Fruit fly (Drosophila melanogaster) whole organism, pupa: ENCODE measurements around the gene nAChRbeta1.
A peak's percentile ranks its signal among the peaks of the same experiment; 100 is the strongest.

Experiments
- CG10348 ChIP-seq: fragments of 200-800 bp; sonication (Bioruptor generic); IDR thresholded peaks from 2 replicates; pipeline ENCODE4 v1.3.6; 2022; ENCODE audit warnings: missing biosample characterization, missing genetic modification characterization
- CG12605 ChIP-seq: fragments of 200-800 bp; sonication (Bioruptor generic); IDR thresholded peaks from 2 replicates; pipeline ENCODE4 v1.3.6; 2022; ENCODE audit warnings: missing biosample characterization, missing genetic modification characterization
- CG13204 ChIP-seq: fragments of 200-800 bp; sonication (Bioruptor generic); optimal IDR thresholded peaks from 2 replicates; lab custom pipeline; 2018; ENCODE audit warnings: missing biosample characterization, mild to moderate bottlenecking, missing genetic modification characterization, moderate library complexity
- CG14655 ChIP-seq: fragments of 200-800 bp; sonication (Bioruptor generic); optimal IDR thresholded peaks from 3 replicates; lab custom pipeline; 2017; ENCODE audit warnings: mild to moderate bottlenecking, missing biosample characterization, missing genetic modification reagents, missing genetic modification characterization
- CG15710 ChIP-seq: fragments of 200-800 bp; sonication (Bioruptor generic); optimal IDR thresholded peaks from 2 replicates; lab custom pipeline; 2018; ENCODE audit warnings: missing biosample characterization, mild to moderate bottlenecking, missing genetic modification characterization, moderate library complexity
- CG17806 ChIP-seq: fragments of 200-800 bp; sonication (Bioruptor generic); optimal IDR thresholded peaks from 2 replicates; lab custom pipeline; 2018; ENCODE audit warnings: missing biosample characterization, mild to moderate bottlenecking, missing genetic modification characterization, moderate library complexity
- CG32121 ChIP-seq: fragments of 200-800 bp; sonication (Bioruptor generic); IDR thresholded peaks from 2 replicates; pipeline ENCODE4 v1.3.6; 2022; ENCODE audit warnings: missing biosample characterization, missing genetic modification characterization
- CG34367 ChIP-seq: fragments of 200-800 bp; sonication (Bioruptor generic); optimal IDR thresholded peaks from 2 replicates; lab custom pipeline; 2018; ENCODE audit warnings: missing biosample characterization, mild to moderate bottlenecking, missing genetic modification characterization
- CG4496 ChIP-seq: fragments of 200-800 bp; sonication (Bioruptor generic); IDR thresholded peaks from 3 replicates; pipeline ENCODE4 v1.3.6; 2022; ENCODE audit warnings: missing biosample characterization, missing genetic modification characterization
- CG8159 ChIP-seq: fragments of 200-800 bp; sonication (Bioruptor generic); optimal IDR thresholded peaks from 3 replicates; lab custom pipeline; 2018; ENCODE audit warnings: missing biosample characterization, mild to moderate bottlenecking, missing genetic modification characterization, moderate library complexity
- CG8301 ChIP-seq: fragments of 200-800 bp; sonication (Bioruptor generic); optimal IDR thresholded peaks from 2 replicates; lab custom pipeline; 2018; ENCODE audit warnings: missing biosample characterization, mild to moderate bottlenecking, missing genetic modification characterization
- CG9948 ChIP-seq: fragments of 200-800 bp; sonication (Bioruptor generic); optimal IDR thresholded peaks from 2 replicates; lab custom pipeline; 2018; ENCODE audit warnings: missing biosample characterization, mild to moderate bottlenecking, missing genetic modification characterization, moderate library complexity
- D1 ChIP-seq: fragments of 200-800 bp; sonication (Bioruptor generic); optimal IDR thresholded peaks from 2 replicates; lab custom pipeline; 2018; ENCODE audit warnings: missing biosample characterization, mild to moderate bottlenecking, missing genetic modification characterization, moderate library complexity
- EcR ChIP-seq: fragments of 200-800 bp; sonication (Bioruptor generic); optimal IDR thresholded peaks from 3 replicates; lab custom pipeline; 2019; ENCODE audit warnings: missing biosample characterization, missing genetic modification characterization, mild to moderate bottlenecking, moderate library complexity, missing genetic modification reagents
- Ets98B ChIP-seq: fragments of 200-800 bp; sonication (Bioruptor generic); IDR thresholded peaks from 2 replicates; pipeline ENCODE4 v1.3.6; 2022; ENCODE audit warnings: missing biosample characterization, missing genetic modification characterization
- Pif1A ChIP-seq: fragments of 200-800 bp; sonication (Bioruptor generic); optimal IDR thresholded peaks from 3 replicates; lab custom pipeline; 2016; ENCODE audit warnings: missing biosample characterization, missing genetic modification characterization
- Pif1B ChIP-seq: fragments of 200-800 bp; sonication (Bioruptor generic); optimal IDR thresholded peaks from 3 replicates; lab custom pipeline; 2016; ENCODE audit warnings: missing biosample characterization, missing genetic modification characterization
- Snoo ChIP-seq: fragments of 200-800 bp; sonication (Bioruptor generic); optimal IDR thresholded peaks from 3 replicates; lab custom pipeline; 2017; ENCODE audit warnings: missing biosample characterization, mild to moderate bottlenecking, missing genetic modification characterization, inconsistent platforms
- fd96Ca ChIP-seq: fragments of 200-800 bp; sonication (Bioruptor generic); IDR thresholded peaks from 3 replicates; pipeline ENCODE4 v1.3.6; 2022; ENCODE audit warnings: missing biosample characterization, missing genetic modification characterization
- gl ChIP-seq: fragments of 200-800 bp; sonication (Bioruptor generic); optimal IDR thresholded peaks from 2 replicates; lab custom pipeline; 2018; ENCODE audit warnings: missing biosample characterization, mild to moderate bottlenecking, missing genetic modification characterization
- rn ChIP-seq: fragments of 200-800 bp; sonication (Bioruptor generic); IDR thresholded peaks from 2 replicates; pipeline ENCODE4 v1.3.6; 2022; ENCODE audit warnings: missing biosample characterization, missing genetic modification characterization

The nAChRbeta1 gene

dm6 chr3L:4384326-4384662 lies 44.9 kb upstream of the nAChRbeta1 start, which contains the start of gene slow:
Gene slow (plus strand): TSS chr3L:4384442.
- TF ChIP-seq rn (GFP tag; lab: Robert Waterston, UW) (no peak), CG4496 (GFP tag; lab: Robert Waterston, UW) (peak; percentile 67), CG12605 (GFP tag; lab: Robert Waterston, UW) (peak; percentile 62; the same call in 1 of the 2 replicates), CG8301 (no peak), CG13204 (no peak), CG32121 (GFP tag; lab: Robert Waterston, UW) (peak; percentile 61; the same call in 1 of the 2 replicates), Ets98B (GFP tag; lab: Robert Waterston, UW) (peak; percentile 58), fd96Ca (GFP tag; lab: Robert Waterston, UW) (0 out of 3 replicates have a peak, but pooled peaks have one; percentile 45), Pif1B (GFP tag; lab: Kevin White, UChicago) (no peak)

dm6 chr3L:4388215-4388614 lies 40.9 kb upstream of the nAChRbeta1 start:
- TF ChIP-seq CG15710 (tag; lab: Kevin White, UChicago): no peak
- TF ChIP-seq CG8159 (tag; lab: Kevin White, UChicago): no peak
- no peak for TF ChIP-seq CG9948 (tag; lab: Kevin White, UChicago)
- no peak for TF ChIP-seq CG12605 (GFP tag; lab: Robert Waterston, UW)
- no peak for TF ChIP-seq D1 (tag; lab: Kevin White, UChicago)
- TF ChIP-seq fd96Ca (GFP tag; lab: Robert Waterston, UW): no peak
- TF ChIP-seq gl (tag; lab: Kevin White, UChicago): no peak

DNA sequence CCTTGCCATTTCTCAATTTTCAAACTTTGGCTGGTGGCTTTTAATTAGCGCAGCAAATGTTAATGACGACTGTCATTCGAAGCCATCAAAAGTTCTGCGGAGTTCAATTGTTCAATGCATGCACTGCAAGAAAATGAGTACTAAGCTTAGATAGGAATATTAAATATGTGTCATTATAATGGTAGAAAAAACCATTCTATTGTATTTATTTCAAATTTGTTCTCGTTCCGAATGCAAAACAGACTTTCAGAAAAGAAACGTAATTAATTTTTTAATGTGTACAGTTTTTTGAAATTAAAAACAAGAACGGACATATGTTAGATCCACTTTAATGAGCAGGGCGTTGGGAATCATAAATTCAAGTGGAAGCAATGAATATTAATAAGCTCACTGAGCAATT lies 40.0 kb upstream of the nAChRbeta1 start:
- TF ChIP-seq Pif1A (GFP tag; lab: Kevin White, UChicago) (no peak), Snoo (tag; lab: Kevin White, UChicago) (no peak), Pif1B (GFP tag; lab: Kevin White, UChicago) (no peak), CG12605 (GFP tag; lab: Robert Waterston, UW) (no peak), CG17806 (tag; lab: Kevin White, UChicago) (no peak), Ets98B (GFP tag; lab: Robert Waterston, UW) (no peak), CG32121 (GFP tag; lab: Robert Waterston, UW) (no peak), gl (tag; lab: Kevin White, UChicago) (no peak), CG34367 (tag; lab: Kevin White, UChicago) (no peak), CG13204 (no peak), fd96Ca (GFP tag; lab: Robert Waterston, UW) (no peak), rn (GFP tag; lab: Robert Waterston, UW) (no peak), EcR (GFP tag; lab: Kevin White, UChicago) (no peak), CG14655 (no peak), CG8301 (no peak)

DNA sequence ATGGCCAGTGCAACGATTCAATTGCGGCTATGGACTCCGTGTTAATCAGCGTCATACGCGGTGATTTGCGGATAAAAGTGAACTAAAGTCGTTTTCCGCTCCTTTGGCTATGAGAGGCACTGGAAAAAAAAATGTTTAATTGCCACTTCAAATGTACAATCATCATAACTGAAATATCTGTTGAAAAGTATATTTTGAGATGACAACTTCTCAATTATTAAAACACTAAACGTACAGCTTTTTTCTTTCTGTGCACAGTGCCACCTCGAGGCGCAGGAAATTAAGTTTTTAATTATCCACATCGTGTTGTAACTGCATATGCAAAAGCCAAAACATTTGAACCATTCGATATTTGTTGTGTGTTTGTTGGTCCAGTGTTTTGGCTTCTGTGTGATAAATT lies 36.3 kb upstream of the nAChRbeta1 start:
- TF ChIP-seq CG15710 (tag; lab: Kevin White, UChicago) (no peak), CG9948 (tag; lab: Kevin White, UChicago) (no peak), CG32121 (GFP tag; lab: Robert Waterston, UW) (peak; percentile 88), D1 (tag; lab: Kevin White, UChicago) (no peak), CG34367 (tag; lab: Kevin White, UChicago) (no peak), CG10348 (0 out of 2 replicates have a peak, but pooled peaks have one; percentile 23), CG8159 (tag; lab: Kevin White, UChicago) (peak; percentile 11), gl (tag; lab: Kevin White, UChicago) (no peak), Pif1B (GFP tag; lab: Kevin White, UChicago) (peak; percentile 18), CG13204 (no peak), EcR (GFP tag; lab: Kevin White, UChicago) (no peak), CG12605 (GFP tag; lab: Robert Waterston, UW) (no peak; the same call in 1 of the 2 replicates), CG17806 (tag; lab: Kevin White, UChicago) (no peak), CG8301 (peak; percentile 58), Ets98B (GFP tag; lab: Robert Waterston, UW) (peak; percentile 82), CG14655 (peak; percentile 72), CG4496 (GFP tag; lab: Robert Waterston, UW) (peak; percentile 89), Pif1A (GFP tag; lab: Kevin White, UChicago) (no peak), fd96Ca (GFP tag; lab: Robert Waterston, UW) (peak; percentile 86), rn (GFP tag; lab: Robert Waterston, UW) (peak; percentile 43; the same call in 1 of the 2 replicates), Snoo (tag; lab: Kevin White, UChicago) (no peak)

- TF ChIP-seq fd96Ca (GFP tag; lab: Robert Waterston, UW): peak; percentile 66; the same call in 2 of the 3 replicates
- peak; percentile 35 for TF ChIP-seq CG14655
- peak; percentile 4 for TF ChIP-seq CG8301
- no peak for TF ChIP-seq EcR (GFP tag; lab: Kevin White, UChicago)
- TF ChIP-seq Ets98B (GFP tag; lab: Robert Waterston, UW): peak; percentile 50
- TF ChIP-seq CG32121 (GFP tag; lab: Robert Waterston, UW): no peak
- TF ChIP-seq CG4496 (GFP tag; lab: Robert Waterston, UW): 0 out of 3 replicates have a peak, but pooled peaks have one; percentile 45
These were observed 35.5 kb upstream of the nAChRbeta1 start for dm6 chr3L:4393642-4394041.

dm6 chr3L:4395501-4396073 lies 33.6 kb upstream of the nAChRbeta1 start:
- no peak for TF ChIP-seq CG12605 (GFP tag; lab: Robert Waterston, UW)
- peak; percentile 30 for TF ChIP-seq CG9948 (tag; lab: Kevin White, UChicago)
- TF ChIP-seq CG8301: peak; percentile 36
- TF ChIP-seq CG15710 (tag; lab: Kevin White, UChicago): peak; percentile 30
- peak; percentile 65 for TF ChIP-seq CG14655
- TF ChIP-seq Snoo (tag; lab: Kevin White, UChicago): peak; percentile 5
- TF ChIP-seq Pif1A (GFP tag; lab: Kevin White, UChicago): peak; percentile 54
- TF ChIP-seq Pif1B (GFP tag; lab: Kevin White, UChicago): no peak
- TF ChIP-seq CG8159 (tag; lab: Kevin White, UChicago): peak; percentile 29
